Fruit fly (Drosophila melanogaster) S2 (cell line): Measurements from ENCODE around the gene Sb.

Experiments used
- CG8478 ChIP-seq: fragments of >200 bp; optimal IDR thresholded peaks from 2 replicates; lab custom pipeline; 2018
- CTCF ChIP-seq, 2 experiments: fragments of >200 bp; optimal IDR thresholded peaks; 2 replicates each; lab custom pipeline; 2018

DNA sequence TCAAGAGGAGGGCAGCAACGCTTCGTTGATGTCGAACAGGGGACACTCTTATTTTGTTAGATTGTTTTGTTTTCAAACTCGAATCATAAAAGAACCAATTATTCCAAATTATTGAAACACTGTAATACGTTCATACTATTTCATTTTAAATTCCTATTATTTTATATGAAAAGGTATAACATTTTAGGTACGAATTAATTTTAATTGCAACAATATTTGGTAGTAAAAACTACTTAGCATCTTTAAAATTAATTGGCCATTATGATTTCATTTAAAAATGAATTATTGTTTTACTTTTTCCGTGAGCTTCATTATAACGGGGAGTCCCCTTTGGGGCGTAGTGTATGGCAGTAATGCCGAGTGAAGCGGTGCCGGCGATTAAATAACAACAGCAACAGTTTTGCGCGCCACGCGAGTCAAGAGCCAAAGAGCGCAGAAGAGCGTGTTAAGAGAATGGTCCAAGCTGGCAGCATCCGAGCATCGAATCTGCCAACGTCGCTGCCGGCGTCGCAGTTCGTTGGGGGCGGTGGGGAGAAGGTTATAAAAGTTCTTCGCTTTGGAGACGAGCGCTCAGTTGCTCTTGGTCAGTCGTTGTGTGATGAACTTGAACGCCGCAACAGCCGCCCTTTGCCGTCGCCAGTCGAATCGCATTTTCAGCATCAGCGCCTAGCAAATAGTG, 41.7 kb downstream of the Sb start:
- no peak for TF ChIP-seq CTCF (optimal IDR thresholded peaks at IDR 0.05; lab: Kevin White, UChicago)
- TF ChIP-seq CG8478 (lab: Kevin White, UChicago), result no peak
